Fruit fly (Drosophila melanogaster) whole organism, pupa: Measurements from ENCODE around the gene CG13060.

ENCODE experiments used
- CG10348 ChIP-seq: fragments of 200-800 bp; sonication (Bioruptor generic); IDR thresholded peaks from 2 replicates; pipeline ENCODE4 v1.3.6; 2022; ENCODE audit warnings: missing biosample characterization, missing genetic modification characterization
- CG17806 ChIP-seq: fragments of 200-800 bp; sonication (Bioruptor generic); optimal IDR thresholded peaks from 2 replicates; lab custom pipeline; 2018; ENCODE audit warnings: missing biosample characterization, mild to moderate bottlenecking, missing genetic modification characterization, moderate library complexity
- CG32121 ChIP-seq: fragments of 200-800 bp; sonication (Bioruptor generic); IDR thresholded peaks from 2 replicates; pipeline ENCODE4 v1.3.6; 2022; ENCODE audit warnings: missing biosample characterization, missing genetic modification characterization
- EcR ChIP-seq: fragments of 200-800 bp; sonication (Bioruptor generic); optimal IDR thresholded peaks from 3 replicates; lab custom pipeline; 2019; ENCODE audit warnings: missing biosample characterization, missing genetic modification characterization, mild to moderate bottlenecking, moderate library complexity, missing genetic modification reagents
- Ets98B ChIP-seq: fragments of 200-800 bp; sonication (Bioruptor generic); IDR thresholded peaks from 2 replicates; pipeline ENCODE4 v1.3.6; 2022; ENCODE audit warnings: missing biosample characterization, missing genetic modification characterization
- Pif1B ChIP-seq: fragments of 200-800 bp; sonication (Bioruptor generic); optimal IDR thresholded peaks from 3 replicates; lab custom pipeline; 2016; ENCODE audit warnings: missing biosample characterization, missing genetic modification characterization
- fd96Ca ChIP-seq: fragments of 200-800 bp; sonication (Bioruptor generic); IDR thresholded peaks from 3 replicates; pipeline ENCODE4 v1.3.6; 2022; ENCODE audit warnings: missing biosample characterization, missing genetic modification characterization
- gl ChIP-seq: fragments of 200-800 bp; sonication (Bioruptor generic); optimal IDR thresholded peaks from 2 replicates; lab custom pipeline; 2018; ENCODE audit warnings: missing biosample characterization, mild to moderate bottlenecking, missing genetic modification characterization
- rn ChIP-seq: fragments of 200-800 bp; sonication (Bioruptor generic); IDR thresholded peaks from 2 replicates; pipeline ENCODE4 v1.3.6; 2022; ENCODE audit warnings: missing biosample characterization, missing genetic modification characterization

DNA sequence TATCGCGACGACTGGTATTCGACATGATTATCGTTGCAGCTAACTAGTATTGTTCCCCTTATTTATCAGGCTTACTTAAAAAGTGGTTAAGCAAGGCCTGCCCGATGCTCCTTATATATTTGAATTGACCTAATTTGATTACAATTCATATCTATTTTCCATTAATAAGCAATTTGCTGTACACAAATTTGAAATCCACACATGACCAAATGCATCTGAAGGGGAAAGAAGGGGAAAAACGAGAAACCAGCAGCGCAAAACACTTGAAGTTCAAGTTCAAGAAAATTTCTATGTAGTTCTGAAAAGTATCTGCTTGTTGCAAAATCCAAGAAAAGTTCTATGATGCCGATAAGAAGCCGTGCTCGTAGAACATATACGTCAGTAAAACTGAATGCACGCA, 7.0 kb downstream of the CG13060 start, which contains the start of the genes CG13040 and CG13039:
- TF ChIP-seq Ets98B (GFP tag; lab: Robert Waterston, UW) (no peak), EcR (GFP tag; lab: Kevin White, UChicago) (no peak), CG17806 (no peak), fd96Ca (GFP tag; lab: Robert Waterston, UW) (no peak), gl (no peak), CG10348 (GFP tag; lab: Robert Waterston, UW) (no peak), rn (no peak), Pif1B (GFP tag; lab: Kevin White, UChicago) (no peak), CG32121 (GFP tag; lab: Robert Waterston, UW) (no peak)
